Worm (Caenorhabditis elegans) whole organism, L4/young adult: ENCODE measurements around the gene fbxc-52.

Experiments
- W03F9.2 ChIP-seq: fragments of 150-350 bp; optimal IDR thresholded peaks from 2 replicates; lab custom pipeline; 2014; ENCODE audit warnings: missing biosample characterization, missing genetic modification characterization
- dao-5 ChIP-seq: sonication (generic microtip); optimal IDR thresholded peaks from 2 replicates; lab custom pipeline; 2016; ENCODE audit warnings: missing genotype, missing genetic modification characterization, moderate library complexity, missing compliant biosample characterization
- him-1 ChIP-seq: sonication (generic microtip); optimal IDR thresholded peaks from 2 replicates; lab custom pipeline; 2016; ENCODE audit warnings: missing genotype, missing genetic modification reagents, missing genetic modification characterization, missing compliant biosample characterization

ce11 chrII:3716455-3716854 lies 606 bp upstream of the fbxc-52 start, which contains the start of gene srh-99:
- no peak for TF ChIP-seq W03F9.2 (tag; lab: Kevin White, UChicago)
- no peak for TF ChIP-seq him-1
- TF ChIP-seq dao-5, result no peak
